Fruit fly (Drosophila melanogaster): ENCODE results near the gene CG1812.

The CG1812 gene

dm6 chrX:20507785-20508184 lies 3.6 kb upstream of the CG1812 start (continued):
- TF ChIP-seq CG3995 (GFP tag; optimal IDR thresholded peaks at IDR 0.05) (no peak), Pdp1 (GFP tag; optimal IDR thresholded peaks at IDR 0.05) (peak; percentile 18 to 45), jigr1 (GFP tag; IDR thresholded peaks at IDR 0.05) (peak; percentile 58; the same call in 1 of the 3 replicates), cg (GFP tag; optimal IDR thresholded peaks at IDR 0.05) (no peak), CG11696 (GFP tag; IDR thresholded peaks at IDR 0.05) (no peak), cad (GFP tag; optimal IDR thresholded peaks at IDR 0.05) (no peak), gfzf (GFP tag; optimal IDR thresholded peaks at IDR 0.05) (no peak), MBD-R2 (GFP tag; IDR thresholded peaks at IDR 0.05) (no peak), lola (GFP tag; optimal IDR thresholded peaks at IDR 0.05) (peak in 1 of 3 experiments; percentile 6), Sox102F (GFP tag; optimal IDR thresholded peaks at IDR 0.05) (peak; percentile 59), nerfin-2 (GFP tag; IDR thresholded peaks at IDR 0.05; ENCODE audit: partially characterized antibody) (no peak), Nf-YC (tag; optimal IDR thresholded peaks at IDR 0.05) (peak; percentile 24), zfh1 (GFP tag; IDR thresholded peaks at IDR 0.05) (peak; percentile 39; the same call in 1 of the 3 replicates), peb (GFP tag; IDR thresholded peaks at IDR 0.05) (no peak), stc (GFP tag; IDR thresholded peaks at IDR 0.05) (0 out of 2 replicates have a peak, but pooled peaks have one; percentile 33), hb (GFP tag; IDR thresholded peaks at IDR 0.05; ENCODE audit: partially characterized antibody) (no peak), Oli (tag; optimal IDR thresholded peaks at IDR 0.05) (peak; percentile 56), CG5953 (GFP tag; IDR thresholded peaks at IDR 0.05) (no peak), Drgx (GFP tag; IDR thresholded peaks at IDR 0.05) (peak; percentile 61; the same call in 1 of the 2 replicates), Spps (tag; optimal IDR thresholded peaks at IDR 0.05) (no peak), Awh (GFP tag; IDR thresholded peaks at IDR 0.05) (no peak), Hmr (GFP tag; optimal IDR thresholded peaks at IDR 0.05) (peak; percentile 44), az2 (GFP tag; optimal IDR thresholded peaks at IDR 0.05) (peak; percentile 55), CG2199 (GFP tag; IDR thresholded peaks at IDR 0.05) (no peak), sug (tag; optimal IDR thresholded peaks at IDR 0.05) (peak; percentile 5), Bgb (GFP tag; IDR thresholded peaks at IDR 0.05; ENCODE audit: partially characterized antibody) (no peak), tin (GFP tag; optimal IDR thresholded peaks at IDR 0.05) (peak; percentile 61), CG13424 (tag; optimal IDR thresholded peaks at IDR 0.05) (peak; percentile 53), Dip2 (GFP tag; IDR thresholded peaks at IDR 0.05) (no peak), CG8089 (GFP tag; optimal IDR thresholded peaks at IDR 0.05) (no peak), z (GFP tag; IDR thresholded peaks at IDR 0.05) (no peak), CG4617 (GFP tag; optimal IDR thresholded peaks at IDR 0.05; ENCODE audit: borderline replicate concordance) (no peak), Fer3 (tag; optimal IDR thresholded peaks at IDR 0.05) (no peak), Hsf (GFP tag; optimal IDR thresholded peaks at IDR 0.05) (peak; percentile 29), CG7987 (GFP tag; optimal IDR thresholded peaks at IDR 0.05) (no peak), fd96Cb (tag; optimal IDR thresholded peaks at IDR 0.05) (peak; percentile 37), CG12236 (GFP tag; optimal IDR thresholded peaks at IDR 0.05) (no peak), CG14050 (GFP tag; IDR thresholded peaks at IDR 0.05) (0 out of 3 replicates have a peak, but pooled peaks have one; percentile 14), tna (GFP tag; IDR thresholded peaks at IDR 0.05; ENCODE audit: partially characterized antibody) (no peak), br (optimal IDR thresholded peaks at IDR 0.05) (no peak), CG31365 (tag; optimal IDR thresholded peaks at IDR 0.05) (no peak), Mrtf (GFP tag; IDR thresholded peaks at IDR 0.05) (0 out of 3 replicates have a peak, but pooled peaks have one; percentile 34), CkIIα-i1 (GFP tag; IDR thresholded peaks at IDR 0.05) (no peak), CG4404 (GFP tag; IDR thresholded peaks at IDR 0.05) (no peak), ERR (GFP tag; optimal IDR thresholded peaks at IDR 0.05) (no peak), Scr (GFP tag; IDR thresholded peaks at IDR 0.05; ENCODE audit: partially characterized antibody) (no peak), CG13123 (GFP tag; optimal IDR thresholded peaks at IDR 0.05) (no peak), CG2116 (GFP tag; optimal IDR thresholded peaks at IDR 0.05) (no peak), CG4360 (GFP tag; IDR thresholded peaks at IDR 0.05) (no peak), pita (GFP tag; optimal IDR thresholded peaks at IDR 0.05) (no peak), dmrt99B (tag; optimal IDR thresholded peaks at IDR 0.05) (peak; percentile 67)
